Fruit fly (Drosophila melanogaster): ENCODE measurements around the gene CG13001.

CG13001 gene

dm6 chrX:16942735-16943514 lies at the start of gene CG13001, which contains the start of gene RhoGAP15B (continued):
- TF ChIP-seq fkh (GFP tag; optimal IDR thresholded peaks at IDR 0.05) (no peak), Hr4 (GFP tag; optimal IDR thresholded peaks at IDR 0.05) (no peak), CG11902 (GFP tag; optimal IDR thresholded peaks at IDR 0.05) (no peak), Gug (GFP tag; IDR thresholded peaks at IDR 0.05) (no peak), Eip78C (GFP tag) (peak; percentile 29), svp (GFP tag) (no peak), fd85E (GFP tag; optimal IDR thresholded peaks at IDR 0.05) (no peak), cyc (GFP tag; optimal IDR thresholded peaks at IDR 0.05) (no peak), acj6 (GFP tag; optimal IDR thresholded peaks at IDR 0.05) (no peak)

- no peak for TF ChIP-seq CG6854 (GFP tag; optimal IDR thresholded peaks at IDR 0.05)
- no peak for TF ChIP-seq Lpt (GFP tag; optimal IDR thresholded peaks at IDR 0.05)
- no peak for TF ChIP-seq Sox102F (GFP tag; optimal IDR thresholded peaks at IDR 0.05)
- TF ChIP-seq fkh (GFP tag; optimal IDR thresholded peaks at IDR 0.05) = no peak
- no peak for TF ChIP-seq Gug (GFP tag; IDR thresholded peaks at IDR 0.05)
- TF ChIP-seq CG6163 (GFP tag; IDR thresholded peaks at IDR 0.05) = no peak
- no peak for TF ChIP-seq CG6276 (GFP tag; optimal IDR thresholded peaks at IDR 0.05)
- TF ChIP-seq dsx (GFP tag; optimal IDR thresholded peaks at IDR 0.05; ENCODE audit: poor library complexity, severe bottlenecking) = no peak
- TF ChIP-seq Blimp-1 (GFP tag; optimal IDR thresholded peaks at IDR 0.05) = no peak
- TF ChIP-seq Ets96B (tag; optimal IDR thresholded peaks at IDR 0.05) = no peak
- no peak for TF ChIP-seq CG8632 (GFP tag; optimal IDR thresholded peaks at IDR 0.05)
- TF ChIP-seq OdsH (GFP tag; optimal IDR thresholded peaks at IDR 0.05) = no peak
- TF ChIP-seq CG8119 (GFP tag; IDR thresholded peaks at IDR 0.05) = no peak
- TF ChIP-seq pdm3 (GFP tag; optimal IDR thresholded peaks at IDR 0.05) = no peak
- TF ChIP-seq spab (GFP tag; optimal IDR thresholded peaks at IDR 0.05) = no peak
- TF ChIP-seq CG3032 (tag; optimal IDR thresholded peaks at IDR 0.05) = no peak
- TF ChIP-seq Hr4 (GFP tag; optimal IDR thresholded peaks at IDR 0.05) = no peak
- TF ChIP-seq CG4318 (GFP tag; optimal IDR thresholded peaks at IDR 0.05) = no peak
- TF ChIP-seq fd59A (GFP tag; optimal IDR thresholded peaks at IDR 0.05) = no peak
Observed at dm6 chrX:16986928-16987327, 44.3 kb upstream of the CG13001 start.

DNA sequence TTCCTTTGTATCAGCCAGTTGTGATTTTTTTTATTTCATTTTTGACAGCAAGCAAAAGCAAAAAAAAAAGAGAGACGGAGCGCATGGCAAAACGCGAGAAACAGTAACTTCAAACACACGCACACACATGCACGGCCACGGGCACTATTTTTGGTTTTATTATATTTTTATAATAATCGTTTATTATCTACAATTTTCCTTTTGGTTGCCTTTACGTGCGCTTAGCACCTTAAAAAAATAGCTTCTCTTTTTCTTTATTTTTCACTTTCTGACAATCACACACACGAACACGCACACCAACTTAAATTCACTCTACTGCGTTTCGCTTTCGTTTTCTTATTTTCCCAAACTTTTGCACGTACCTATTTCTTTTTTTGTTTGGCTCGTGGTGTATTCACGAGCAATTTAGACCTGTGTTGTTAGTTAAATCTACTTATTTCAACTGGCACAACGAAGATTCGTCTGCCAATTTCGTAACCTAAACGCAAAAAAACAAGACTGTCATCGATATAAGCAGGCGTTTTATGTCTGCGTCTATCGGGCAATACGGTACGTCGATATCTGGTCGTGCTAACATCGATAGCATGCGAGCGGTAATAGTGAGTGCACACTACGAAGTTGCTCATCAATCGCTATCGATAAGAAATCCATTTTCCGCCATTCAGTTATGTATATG lies 25.6 kb upstream of the CG13001 start, which contains the start of gene Ubr1:
Gene Ubr1 (minus strand): TSS at position 532 of the 676 bp plus-strand sequence.
- no peak for TF ChIP-seq achi (GFP tag; optimal IDR thresholded peaks at IDR 0.05)
- TF ChIP-seq Blimp-1 (GFP tag; optimal IDR thresholded peaks at IDR 0.05) = peak; percentile 68
- no peak for TF ChIP-seq fd59A (GFP tag; optimal IDR thresholded peaks at IDR 0.05)
- TF ChIP-seq CG8632 (GFP tag; optimal IDR thresholded peaks at IDR 0.05) = peak; percentile 41
- peak; percentile 19 to 75 for TF ChIP-seq salr (GFP tag; optimal IDR thresholded peaks at IDR 0.05)
- no peak for TF ChIP-seq dsx (GFP tag; optimal IDR thresholded peaks at IDR 0.05; ENCODE audit: poor library complexity, severe bottlenecking)
- TF ChIP-seq Sox102F (GFP tag; optimal IDR thresholded peaks at IDR 0.05) = peak; percentile 14
- peak; percentile 76 for TF ChIP-seq vri (GFP tag; optimal IDR thresholded peaks at IDR 0.05)
- TF ChIP-seq CG3919 (GFP tag; optimal IDR thresholded peaks at IDR 0.05) = peak; percentile 20
- peak; percentile 20 for TF ChIP-seq Eip75B (GFP tag; optimal IDR thresholded peaks at IDR 0.05)
- TF ChIP-seq Sox15 (GFP tag; optimal IDR thresholded peaks at IDR 0.05) = no peak
- TF ChIP-seq CG7368 (GFP tag; optimal IDR thresholded peaks at IDR 0.05) = peak; percentile 37
- peak; percentile 76 for TF ChIP-seq spab (GFP tag; optimal IDR thresholded peaks at IDR 0.05)
- TF ChIP-seq svp (GFP tag) = peak; percentile 63
- peak; percentile 89 for TF ChIP-seq CG8119 (GFP tag; IDR thresholded peaks at IDR 0.05)
- peak; percentile 86 for TF ChIP-seq CG15336 (GFP tag; IDR thresholded peaks at IDR 0.05)
- peak; percentile 92 for TF ChIP-seq CG6163 (GFP tag; IDR thresholded peaks at IDR 0.05)
- TF ChIP-seq Ets96B (tag; optimal IDR thresholded peaks at IDR 0.05) = peak; percentile 29
- TF ChIP-seq pdm3 (GFP tag; optimal IDR thresholded peaks at IDR 0.05) = peak; percentile 6
- TF ChIP-seq Smox (GFP tag; optimal IDR thresholded peaks at IDR 0.05) = peak; percentile 11
- peak; percentile 42 for TF ChIP-seq CG1621 (tag; optimal IDR thresholded peaks at IDR 0.05)
- TF ChIP-seq CG4318 (GFP tag; optimal IDR thresholded peaks at IDR 0.05) = no peak
- TF ChIP-seq CG34406 (GFP tag; optimal IDR thresholded peaks at IDR 0.05) = peak; percentile 27
- no peak for TF ChIP-seq fkh (GFP tag; optimal IDR thresholded peaks at IDR 0.05)
- TF ChIP-seq Gug (GFP tag; IDR thresholded peaks at IDR 0.05) = no peak
- peak; percentile 18 for TF ChIP-seq topi (GFP tag; optimal IDR thresholded peaks at IDR 0.05)
- no peak for TF ChIP-seq Hr38 (GFP tag; optimal IDR thresholded peaks at IDR 0.05)
- peak; percentile 44 for TF ChIP-seq CG3032 (tag; optimal IDR thresholded peaks at IDR 0.05)
- no peak for TF ChIP-seq Eip93F (GFP tag; optimal IDR thresholded peaks at IDR 0.05)
- TF ChIP-seq OdsH (GFP tag; optimal IDR thresholded peaks at IDR 0.05) = no peak
- TF ChIP-seq net (GFP tag; optimal IDR thresholded peaks at IDR 0.05) = peak; percentile 65
- TF ChIP-seq Lpt (GFP tag; optimal IDR thresholded peaks at IDR 0.05) = peak; percentile 2
- TF ChIP-seq acj6 (GFP tag; optimal IDR thresholded peaks at IDR 0.05) = no peak
- TF ChIP-seq CG8319 (GFP tag; optimal IDR thresholded peaks at IDR 0.05) = no peak
- peak; percentile 93 for TF ChIP-seq CG16779 (tag; optimal IDR thresholded peaks at IDR 0.05)
- peak; percentile 71 for TF ChIP-seq CG10669 (GFP tag; optimal IDR thresholded peaks at IDR 0.05)
